Worm (Caenorhabditis elegans) whole organism, late embryonic: ENCODE results near the gene pat-2.
A peak's percentile ranks its signal among the peaks of the same experiment; 100 is the strongest.

Experiments used
- C38D4.7 ChIP-seq: fragments of 200-800 bp; sonication (Bioruptor generic); optimal IDR thresholded peaks from 2 replicates; lab custom pipeline; 2018; ENCODE audit warnings: mild to moderate bottlenecking, missing genetic modification characterization, moderate library complexity, missing compliant biosample characterization
- K09A11.1 ChIP-seq: sonication (generic microtip); optimal IDR thresholded peaks from 2 replicates; lab custom pipeline; 2017; ENCODE audit warnings: antibody characterized with exemption, mild to moderate bottlenecking, missing genetic modification characterization, missing compliant biosample characterization; ENCODE audit not compliant: insufficient read depth
- ceh-14 ChIP-seq: sonication (generic microtip); optimal IDR thresholded peaks from 2 replicates; lab custom pipeline; 2016; ENCODE audit warnings: missing genotype, missing genetic modification characterization, missing compliant biosample characterization
- ceh-2 ChIP-seq: sonication (generic microtip); optimal IDR thresholded peaks from 2 replicates; lab custom pipeline; 2016; ENCODE audit warnings: missing genotype, missing genetic modification characterization, missing compliant biosample characterization
- ceh-48 ChIP-seq: sonication (generic microtip); optimal IDR thresholded peaks from 2 replicates; lab custom pipeline; 2016; ENCODE audit warnings: missing genetic modification characterization, inconsistent platforms, missing compliant biosample characterization
- ceh-9 ChIP-seq: sonication (generic microtip); optimal IDR thresholded peaks from 2 replicates; lab custom pipeline; 2016; ENCODE audit warnings: mild to moderate bottlenecking, missing genetic modification characterization, inconsistent platforms, missing compliant biosample characterization
- elt-2 ChIP-seq: sonication (generic microtip); optimal IDR thresholded peaks from 2 replicates; lab custom pipeline; 2016; ENCODE audit warnings: missing genetic modification reagents, missing genetic modification characterization, missing compliant biosample characterization
- fax-1 ChIP-seq: sonication (generic microtip); optimal IDR thresholded peaks from 2 replicates; lab custom pipeline; 2016; ENCODE audit warnings: missing genotype, missing genetic modification characterization, missing compliant biosample characterization
- fkh-10 ChIP-seq: fragments of 150-350 bp; optimal IDR thresholded peaks from 2 replicates; lab custom pipeline; 2014; ENCODE audit warnings: missing biosample characterization, missing genetic modification reagents, missing genetic modification characterization
- odd-2 ChIP-seq: sonication (generic microtip); optimal IDR thresholded peaks from 2 replicates; lab custom pipeline; 2017; ENCODE audit warnings: antibody characterized with exemption, mild to moderate bottlenecking, missing genetic modification characterization, missing compliant biosample characterization
- pha-4 ChIP-seq: fragments of 150-350 bp; optimal IDR thresholded peaks from 2 replicates; lab custom pipeline; 2018; ENCODE audit warnings: missing biosample characterization, missing genetic modification reagents, missing genetic modification characterization
- unc-86 ChIP-seq: sonication (generic microtip); optimal IDR thresholded peaks from 2 replicates; lab custom pipeline; 2016; ENCODE audit warnings: missing genetic modification characterization, missing compliant biosample characterization

- no peak for TF ChIP-seq C38D4.7
- peak; percentile 47 for TF ChIP-seq K09A11.1 (tag; lab: Kevin White, UChicago)
- no peak for TF ChIP-seq fkh-10 (GFP tag; lab: Kevin White, UChicago)
- TF ChIP-seq ceh-14 (tag; lab: Kevin White, UChicago): peak; percentile 84
- no peak for TF ChIP-seq ceh-9 (tag; lab: Kevin White, UChicago)
- TF ChIP-seq pha-4 (tag; lab: Kevin White, UChicago): no peak
- TF ChIP-seq elt-2 (tag; lab: Kevin White, UChicago): peak; percentile 44
- TF ChIP-seq unc-86 (tag; lab: Kevin White, UChicago): peak; percentile 57
- peak; percentile 0 for TF ChIP-seq ceh-48
- no peak for TF ChIP-seq odd-2 (tag; lab: Kevin White, UChicago)
- TF ChIP-seq ceh-2 (tag; lab: Kevin White, UChicago): peak; percentile 57
- TF ChIP-seq fax-1 (tag; lab: Kevin White, UChicago): peak; percentile 50
Observed at ce11 chrIII:8799964-8800795, 18.5 kb upstream of the pat-2 start, which contains the start of gene F54F2.6.
